Worm (Caenorhabditis elegans): ENCODE measurements around the gene uaf-1.
A peak's percentile ranks its signal among the peaks of the same experiment; 100 is the strongest.

Gene uaf-1

DNA sequence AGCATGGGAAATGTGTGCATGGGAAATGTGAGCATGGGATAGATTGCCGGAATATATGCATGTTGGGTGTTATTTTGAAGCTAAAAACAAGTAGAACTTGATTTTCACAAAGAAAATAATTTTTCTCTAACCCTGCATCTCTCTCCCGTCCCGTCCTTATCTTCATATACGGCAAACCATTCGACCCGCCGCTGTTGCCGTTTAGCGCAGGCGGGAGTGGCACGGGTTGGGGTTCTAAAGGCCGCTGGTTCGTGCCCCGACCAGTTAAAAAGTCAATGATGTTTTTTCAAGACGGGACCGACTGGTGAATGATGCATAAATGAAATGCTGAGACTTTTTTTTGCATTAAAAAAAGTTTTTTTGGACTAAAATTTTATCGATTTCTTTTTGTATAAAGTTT, 45.9 kb upstream of the uaf-1 start (continued):
- TF ChIP-seq ceh-20 (GFP tag; IDR thresholded peaks at IDR 0.05) (peak; percentile 50; the same call in 1 of the 2 replicates), nhr-237 (tag; optimal IDR thresholded peaks at IDR 0.05) (no peak), ctbp-1 (GFP tag; IDR thresholded peaks at IDR 0.05) (peak; percentile 71), madf-9 (GFP tag; conservative IDR thresholded peaks at IDR 0.05) (peak; percentile 74), snpc-1.2 (GFP tag; IDR thresholded peaks at IDR 0.05) (peak; percentile 43; the same call in 1 of the 2 replicates), cey-2 (tag; optimal IDR thresholded peaks at IDR 0.05; ENCODE audit: borderline replicate concordance, insufficient read depth) (no peak), nhr-41 (GFP tag; IDR thresholded peaks at IDR 0.05) (peak; percentile 61; the same call in 1 of the 2 replicates), fkh-10 (GFP tag; optimal IDR thresholded peaks at IDR 0.05) (no peak), T26A8.4 (GFP tag; IDR thresholded peaks at IDR 0.05) (no peak; the same call in 1 of the 2 replicates), zip-11 (GFP tag; IDR thresholded peaks at IDR 0.05) (no peak), hmg-1.1 (GFP tag; IDR thresholded peaks at IDR 0.05) (peak; percentile 82), pqm-1 (tag; optimal IDR thresholded peaks at IDR 0.05) (no peak), nhr-48 (tag; optimal IDR thresholded peaks at IDR 0.05) (no peak), T20F7.1 (GFP tag; optimal IDR thresholded peaks at IDR 0.05) (no peak), ZK546.5 (tag; optimal IDR thresholded peaks at IDR 0.05) (no peak), ztf-11 (tag; optimal IDR thresholded peaks at IDR 0.05) (no peak), sdz-12 (GFP tag; optimal IDR thresholded peaks at IDR 0.05) (peak; percentile 63), daf-12 (tag; optimal IDR thresholded peaks at IDR 0.05) (no peak), egl-27 (tag; optimal IDR thresholded peaks at IDR 0.05) (no peak), D1046.2 (GFP tag; IDR thresholded peaks at IDR 0.05) (peak; percentile 85; the same call in 1 of the 2 replicates), F37D6.2 (tag; optimal IDR thresholded peaks at IDR 0.05) (no peak), nhr-102 (tag; optimal IDR thresholded peaks at IDR 0.05) (no peak), saeg-2 (GFP tag; IDR thresholded peaks at IDR 0.05) (no peak), ces-1 (GFP tag; optimal IDR thresholded peaks at IDR 0.05) (no peak), duxl-1 (tag; optimal IDR thresholded peaks at IDR 0.05; ENCODE audit: poor library complexity) (peak; percentile 68), daf-8 (GFP tag; IDR thresholded peaks at IDR 0.05) (no peak), mdl-1 (tag; optimal IDR thresholded peaks at IDR 0.05) (no peak), php-3 (GFP tag; IDR thresholded peaks at IDR 0.05) (no peak), tag-97 (GFP tag; IDR thresholded peaks at IDR 0.05) (no peak), Y75B8A.6 (GFP tag; IDR thresholded peaks at IDR 0.05) (no peak), hlh-11 (tag; optimal IDR thresholded peaks at IDR 0.05) (peak; percentile 49), ceh-82 (tag; optimal IDR thresholded peaks at IDR 0.05) (no peak), zfp-2 (tag; optimal IDR thresholded peaks at IDR 0.05) (no peak), ZK337.2 (GFP tag; IDR thresholded peaks at IDR 0.05) (0 out of 2 replicates have a peak, but pooled peaks have one; percentile 29), lim-7 (GFP tag; IDR thresholded peaks at IDR 0.05) (peak; percentile 67; the same call in 1 of the 2 replicates), ama-1 (optimal IDR thresholded peaks at IDR 0.05) (no peak), jun-1 (tag; optimal IDR thresholded peaks at IDR 0.05) (no peak), unc-39 (tag; optimal IDR thresholded peaks at IDR 0.05) (no peak), nhr-28 (tag; optimal IDR thresholded peaks at IDR 0.05) (no peak), nhr-10 (tag; optimal IDR thresholded peaks at IDR 0.05) (no peak), spr-3 (GFP tag; optimal IDR thresholded peaks at IDR 0.05) (no peak), Y5F2A.4 (GFP tag; optimal IDR thresholded peaks at IDR 0.05) (peak; percentile 25), nhr-25 (tag; optimal IDR thresholded peaks at IDR 0.05; ENCODE audit: borderline replicate concordance, insufficient read depth) (no peak), arid-1 (GFP tag; conservative IDR thresholded peaks at IDR 0.05) (0 out of 2 replicates have a peak, but pooled peaks have one; percentile 48), set-16 (GFP tag; IDR thresholded peaks at IDR 0.05) (no peak), mes-2 (tag; optimal IDR thresholded peaks at IDR 0.05; ENCODE audit: poor library complexity, severe bottlenecking) (peak; percentile 86), nhr-42 (GFP tag; IDR thresholded peaks at IDR 0.05) (no peak), egl-43 (GFP tag; IDR thresholded peaks at IDR 0.05) (peak; percentile 85), hif-1 (tag; optimal IDR thresholded peaks at IDR 0.05) (peak in 1 of 2 experiments; percentile 11), nhr-6 (tag; optimal IDR thresholded peaks at IDR 0.05) (peak; percentile 6), ceh-44 (GFP tag; IDR thresholded peaks at IDR 0.05) (no peak)

All from whole organism, L4 larva.